Fruit fly (Drosophila melanogaster): ENCODE data around the gene TyrR.
A peak's percentile ranks its signal among the peaks of the same experiment; 100 is the strongest.

TyrR gene

dm6 chr3R:17810951-17811706 is 48.1 kb upstream of the TyrR start, which contains the start of the genes Alg1 and tinc (continued):
- TF ChIP-seq Xrp1 (GFP tag; IDR thresholded peaks at IDR 0.05): peak; percentile 68
- no peak for TF ChIP-seq CG14965 (GFP tag; optimal IDR thresholded peaks at IDR 0.05; ENCODE audit: borderline replicate concordance)
- TF ChIP-seq Rfx (GFP tag; IDR thresholded peaks at IDR 0.05): peak; percentile 58
- TF ChIP-seq CG11398 (GFP tag; optimal IDR thresholded peaks at IDR 0.05): no peak
- TF ChIP-seq Usf (GFP tag; optimal IDR thresholded peaks at IDR 0.05): no peak
- no peak for TF ChIP-seq Dip2 (GFP tag; IDR thresholded peaks at IDR 0.05)
- no peak for TF ChIP-seq ewg (GFP tag; optimal IDR thresholded peaks at IDR 0.05)
- TF ChIP-seq croc (GFP tag; conservative IDR thresholded peaks at IDR 0.05): no peak
- no peak for TF ChIP-seq gce (GFP tag; IDR thresholded peaks at IDR 0.05)
- no peak for TF ChIP-seq CG14441 (GFP tag; IDR thresholded peaks at IDR 0.05)
- TF ChIP-seq Dp (GFP tag; optimal IDR thresholded peaks at IDR 0.05): peak; percentile 74
- TF ChIP-seq CG5953 (GFP tag; IDR thresholded peaks at IDR 0.05): no peak
- TF ChIP-seq dmrt11E (tag; optimal IDR thresholded peaks at IDR 0.05): peak; percentile 58
- TF ChIP-seq ERR (GFP tag; optimal IDR thresholded peaks at IDR 0.05): peak; percentile 18
- TF ChIP-seq CG9437 (GFP tag; optimal IDR thresholded peaks at IDR 0.05): peak; percentile 53
- TF ChIP-seq lola (GFP tag; optimal IDR thresholded peaks at IDR 0.05): peak in 1 of 3 experiments; percentile 64
- TF ChIP-seq sisA (GFP tag; IDR thresholded peaks at IDR 0.05): no peak
- TF ChIP-seq Fer1 (GFP tag; optimal IDR thresholded peaks at IDR 0.05): peak; percentile 65
- TF ChIP-seq Mes4 (GFP tag; optimal IDR thresholded peaks at IDR 0.05): no peak
- peak; percentile 56 for TF ChIP-seq Dek (tag; optimal IDR thresholded peaks at IDR 0.05)
- no peak for TF ChIP-seq Trl (optimal IDR thresholded peaks at IDR 0.05)
- peak; percentile 45 for TF ChIP-seq Trl (GFP tag; optimal IDR thresholded peaks at IDR 0.05)
- no peak for TF ChIP-seq h (optimal IDR thresholded peaks at IDR 0.05)
- 0 out of 2 replicates have a peak, but pooled peaks have one; percentile 25 for TF ChIP-seq CG9215 (GFP tag; IDR thresholded peaks at IDR 0.05)
- TF ChIP-seq Opbp (GFP tag; IDR thresholded peaks at IDR 0.05; ENCODE audit: partially characterized antibody): peak; percentile 50; the same call in 1 of the 3 replicates
- no peak for TF ChIP-seq CG3163 (GFP tag; optimal IDR thresholded peaks at IDR 0.05)
- no peak for TF ChIP-seq CG12104 (GFP tag; optimal IDR thresholded peaks at IDR 0.05)
- no peak for TF ChIP-seq Hey (tag; optimal IDR thresholded peaks at IDR 0.05)
- no peak for TF ChIP-seq crol (GFP tag; IDR thresholded peaks at IDR 0.05)
- 0 out of 3 replicates have a peak, but pooled peaks have one; percentile 39 for TF ChIP-seq CG16813 (GFP tag; IDR thresholded peaks at IDR 0.05; ENCODE audit: partially characterized antibody)
- no peak for TF ChIP-seq CG10366 (GFP tag; IDR thresholded peaks at IDR 0.05)
- TF ChIP-seq CG6175 (GFP tag; IDR thresholded peaks at IDR 0.05): no peak
- TF ChIP-seq Hr51 (GFP tag; optimal IDR thresholded peaks at IDR 0.05): peak in 1 of 2 experiments; percentile 79
- no peak for TF ChIP-seq salm (tag; optimal IDR thresholded peaks at IDR 0.05)
- no peak for TF ChIP-seq slou (GFP tag; optimal IDR thresholded peaks at IDR 0.05)
- TF ChIP-seq CG15479 (GFP tag; optimal IDR thresholded peaks at IDR 0.05): peak; percentile 83
- peak; percentile 41 for TF ChIP-seq Max (GFP tag; optimal IDR thresholded peaks at IDR 0.05)
- TF ChIP-seq da (GFP tag; optimal IDR thresholded peaks at IDR 0.05): peak; percentile 1
- TF ChIP-seq mam (GFP tag; optimal IDR thresholded peaks at IDR 0.05): peak; percentile 55
- TF ChIP-seq pita (GFP tag; optimal IDR thresholded peaks at IDR 0.05): no peak
- TF ChIP-seq CG10274 (GFP tag; optimal IDR thresholded peaks at IDR 0.05): no peak
- no peak for TF ChIP-seq her (GFP tag; optimal IDR thresholded peaks at IDR 0.05)
- peak; percentile 84 for TF ChIP-seq CG2120 (GFP tag; optimal IDR thresholded peaks at IDR 0.05)
- no peak for TF ChIP-seq CG14667 (GFP tag; IDR thresholded peaks at IDR 0.05)
- no peak for TF ChIP-seq CG14860 (GFP tag; IDR thresholded peaks at IDR 0.05; ENCODE audit: partially characterized antibody)
- peak; percentile 80 for TF ChIP-seq grau (tag; optimal IDR thresholded peaks at IDR 0.05)
- no peak for TF ChIP-seq Doc2 (GFP tag; IDR thresholded peaks at IDR 0.05)
- no peak for TF ChIP-seq corto (GFP tag; optimal IDR thresholded peaks at IDR 0.05)
- TF ChIP-seq CG10209 (GFP tag; optimal IDR thresholded peaks at IDR 0.05): peak; percentile 53
- TF ChIP-seq Chrac-16 (GFP tag; optimal IDR thresholded peaks at IDR 0.05): peak; percentile 63

Data from whole organism, embryonic.